Fruit fly (Drosophila melanogaster) whole organism, adult: ENCODE measurements around the gene KP78b.

Experiments
- CG14711 ChIP-seq: fragments of 200-800 bp; sonication (Bioruptor generic); optimal IDR thresholded peaks from 2 replicates; lab custom pipeline; 2018; ENCODE audit warnings: missing biosample characterization, mild to moderate bottlenecking, missing genetic modification characterization, moderate library complexity
- CG7045 ChIP-seq: fragments of 200-800 bp; sonication (Bioruptor generic); optimal IDR thresholded peaks from 2 replicates; lab custom pipeline; 2017; ENCODE audit warnings: missing biosample characterization, mild to moderate bottlenecking, missing genetic modification characterization
- Crg-1 ChIP-seq: fragments of 200-800 bp; sonication (Bioruptor generic); optimal IDR thresholded peaks from 2 replicates; lab custom pipeline; 2016; ENCODE audit warnings: missing biosample characterization, missing genetic modification characterization
- Hr96 ChIP-seq: fragments of 200-800 bp; sonication (Bioruptor generic); optimal IDR thresholded peaks from 2 replicates; lab custom pipeline; 2016; ENCODE audit warnings: missing biosample characterization, missing genetic modification characterization
- Mnt ChIP-seq: fragments of 200-800 bp; sonication (Bioruptor generic); optimal IDR thresholded peaks from 2 replicates; lab custom pipeline; 2016; ENCODE audit warnings: missing biosample characterization, mild to moderate bottlenecking, missing genetic modification characterization
- kay ChIP-seq: fragments of 200-800 bp; sonication (Bioruptor generic); peaks from one replicate; lab custom pipeline; 2016; ENCODE audit warnings: missing biosample characterization, missing genetic modification characterization, borderline replicate concordance
- ovo ChIP-seq: fragments of 200-800 bp; sonication (Bioruptor generic); optimal IDR thresholded peaks from 2 replicates; lab custom pipeline; 2016; ENCODE audit warnings: missing biosample characterization, missing genetic modification characterization
- pad ChIP-seq: fragments of 200-800 bp; sonication (Bioruptor generic); optimal IDR thresholded peaks from 3 replicates; lab custom pipeline; 2017; ENCODE audit warnings: missing biosample characterization, missing genetic modification characterization, mild to moderate bottlenecking, moderate library complexity, missing genetic modification reagents
- tj ChIP-seq: fragments of 200-800 bp; sonication (Bioruptor generic); optimal IDR thresholded peaks from 3 replicates; lab custom pipeline; 2017; ENCODE audit warnings: missing biosample characterization, mild to moderate bottlenecking, missing genetic modification characterization, moderate library complexity

- no peak for TF ChIP-seq Hr96 (GFP tag; lab: Kevin White, UChicago)
- no peak for TF ChIP-seq pad (GFP tag; lab: Kevin White, UChicago)
- no peak for TF ChIP-seq Crg-1
- no peak for TF ChIP-seq kay (GFP tag; lab: Kevin White, UChicago)
- no peak for TF ChIP-seq CG7045
- no peak for TF ChIP-seq CG14711
- no peak for TF ChIP-seq tj
- no peak for TF ChIP-seq ovo (GFP tag; lab: Kevin White, UChicago)
- no peak for TF ChIP-seq Mnt (GFP tag; lab: Kevin White, UChicago)
Observed at dm6 chr3R:11351280-11351679, 1.7 kb downstream of the KP78b start.
